Fruit fly (Drosophila melanogaster): ENCODE data around the gene alpha-Man-Ib.
A peak's percentile ranks its signal among the peaks of the same experiment; 100 is the strongest.

alpha-Man-Ib gene

dm6 chr3R:29063207-29063920 is 49.3 kb downstream of the alpha-Man-Ib start:
- peak; percentile 31 for TF ChIP-seq HLHmδ (GFP tag; optimal IDR thresholded peaks at IDR 0.05)
- TF ChIP-seq CG17361 (GFP tag; IDR thresholded peaks at IDR 0.05), result no peak
- peak; percentile 84 for TF ChIP-seq CG7556 (GFP tag; optimal IDR thresholded peaks at IDR 0.05)
- peak; percentile 88 for TF ChIP-seq CG10543 (GFP tag; optimal IDR thresholded peaks at IDR 0.05)
- TF ChIP-seq C15 (GFP tag; IDR thresholded peaks at IDR 0.05), result no peak
- TF ChIP-seq mld (GFP tag; IDR thresholded peaks at IDR 0.05; ENCODE audit: partially characterized antibody), result no peak
- TF ChIP-seq CG3163 (GFP tag; optimal IDR thresholded peaks at IDR 0.05), result peak; percentile 24
- peak; percentile 12 for TF ChIP-seq ewg (GFP tag; optimal IDR thresholded peaks at IDR 0.05)
- TF ChIP-seq CG12659 (GFP tag; optimal IDR thresholded peaks at IDR 0.05), result peak; percentile 74
- TF ChIP-seq CG14014 (GFP tag; IDR thresholded peaks at IDR 0.05), result no peak
- peak; percentile 38 to 48 for TF ChIP-seq dpn (GFP tag; optimal IDR thresholded peaks at IDR 0.05)
- no peak for TF ChIP-seq eve (GFP tag; optimal IDR thresholded peaks at IDR 0.05)
- TF ChIP-seq da (GFP tag; optimal IDR thresholded peaks at IDR 0.05), result peak; percentile 41
- TF ChIP-seq CG6683 (GFP tag; optimal IDR thresholded peaks at IDR 0.05), result peak; percentile 32
- no peak for TF ChIP-seq TFAM (GFP tag; optimal IDR thresholded peaks at IDR 0.05)
- peak; percentile 44; the same call in 2 of the 3 replicates for TF ChIP-seq croc (GFP tag; conservative IDR thresholded peaks at IDR 0.05)
- peak; percentile 45 for TF ChIP-seq CG1529 (GFP tag; optimal IDR thresholded peaks at IDR 0.05)
- no peak for TF ChIP-seq CG13123 (GFP tag; optimal IDR thresholded peaks at IDR 0.05)
- no peak for TF ChIP-seq scrt (GFP tag; optimal IDR thresholded peaks at IDR 0.05)
- no peak for TF ChIP-seq CG2129 (GFP tag; IDR thresholded peaks at IDR 0.05; ENCODE audit: partially characterized antibody)
- peak; percentile 62 for TF ChIP-seq Chrac-16 (GFP tag; optimal IDR thresholded peaks at IDR 0.05)
- peak; percentile 70 for TF ChIP-seq CG4328 (GFP tag; optimal IDR thresholded peaks at IDR 0.05)
- peak; percentile 59 for TF ChIP-seq CG12155 (GFP tag; optimal IDR thresholded peaks at IDR 0.05)
- peak; percentile 39 for TF ChIP-seq CG1602 (GFP tag; optimal IDR thresholded peaks at IDR 0.05)
- no peak for TF ChIP-seq CG11093 (GFP tag; IDR thresholded peaks at IDR 0.05)
- TF ChIP-seq ham (GFP tag; IDR thresholded peaks at IDR 0.05), result no peak
- TF ChIP-seq CG13624 (GFP tag; optimal IDR thresholded peaks at IDR 0.05), result peak; percentile 59
- TF ChIP-seq CG4424 (GFP tag; optimal IDR thresholded peaks at IDR 0.05), result peak; percentile 56
- no peak for TF ChIP-seq CG14667 (GFP tag; IDR thresholded peaks at IDR 0.05)
- TF ChIP-seq Fer3 (tag; optimal IDR thresholded peaks at IDR 0.05), result peak; percentile 79
- TF ChIP-seq Drgx (GFP tag; IDR thresholded peaks at IDR 0.05), result no peak
- TF ChIP-seq nom (GFP tag; optimal IDR thresholded peaks at IDR 0.05), result peak; percentile 34
- peak; percentile 2 for TF ChIP-seq jumu (GFP tag; optimal IDR thresholded peaks at IDR 0.05)
- no peak for TF ChIP-seq CrebB (tag; optimal IDR thresholded peaks at IDR 0.05)
- TF ChIP-seq Hmr (GFP tag; optimal IDR thresholded peaks at IDR 0.05), result peak; percentile 75
- TF ChIP-seq Opbp (GFP tag; IDR thresholded peaks at IDR 0.05; ENCODE audit: partially characterized antibody), result no peak
- peak; percentile 31 for TF ChIP-seq Dad (GFP tag; optimal IDR thresholded peaks at IDR 0.05)
- TF ChIP-seq yki (optimal IDR thresholded peaks at IDR 0.05), result no peak
- no peak for TF ChIP-seq CG16813 (GFP tag; IDR thresholded peaks at IDR 0.05; ENCODE audit: partially characterized antibody)
- peak; percentile 30 for TF ChIP-seq CG15514 (GFP tag; optimal IDR thresholded peaks at IDR 0.05)
- TF ChIP-seq slp2 (GFP tag; optimal IDR thresholded peaks at IDR 0.05), result peak; percentile 9
- TF ChIP-seq CG2712 (tag; optimal IDR thresholded peaks at IDR 0.05), result peak; percentile 82
- peak; percentile 88 for TF ChIP-seq CoRest (tag; optimal IDR thresholded peaks at IDR 0.05)
- no peak for TF ChIP-seq chinmo (GFP tag; IDR thresholded peaks at IDR 0.05; ENCODE audit: partially characterized antibody)
- TF ChIP-seq CG6854 (GFP tag; optimal IDR thresholded peaks at IDR 0.05), result no peak
- TF ChIP-seq sima (GFP tag; optimal IDR thresholded peaks at IDR 0.05), result no peak
- TF ChIP-seq knrl (GFP tag; IDR thresholded peaks at IDR 0.05; ENCODE audit: partially characterized antibody), result no peak
- no peak for TF ChIP-seq CG17802 (tag; optimal IDR thresholded peaks at IDR 0.05)
- TF ChIP-seq CG7271 (tag; optimal IDR thresholded peaks at IDR 0.05), result no peak
